Fruit fly (Drosophila melanogaster): ENCODE measurements around the gene Svil.

DNA sequence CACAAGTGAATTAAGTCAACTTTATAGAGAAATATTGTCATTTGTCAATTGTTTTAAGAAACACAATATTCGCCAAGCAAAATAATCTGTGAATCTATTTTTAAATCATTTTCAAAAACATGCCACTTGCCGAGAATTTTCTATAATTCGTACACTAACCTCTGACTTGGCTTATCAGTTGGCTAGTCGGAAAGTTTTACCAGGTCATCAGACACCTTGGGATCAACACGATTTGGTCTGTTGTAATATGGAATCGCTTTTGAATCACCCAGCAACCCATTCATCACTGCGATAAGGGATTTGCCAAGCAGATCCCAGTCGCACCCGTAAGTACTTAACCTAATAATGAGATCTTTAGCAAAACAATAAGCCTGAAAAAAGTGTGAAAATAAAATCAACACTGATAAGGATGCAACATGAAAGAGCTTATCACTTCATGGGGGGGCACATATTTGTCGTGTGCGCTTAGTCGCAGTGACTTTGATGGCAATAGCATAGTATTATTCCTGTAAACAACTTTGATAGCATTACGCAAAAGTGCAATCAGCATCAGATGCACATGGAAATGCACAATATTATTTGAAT lies 126.7 kb downstream of the Svil start:
- TF ChIP-seq pan (optimal IDR thresholded peaks at IDR 0.05) = no peak
- no peak for TF ChIP-seq ey (GFP tag; optimal IDR thresholded peaks at IDR 0.05)
- TF ChIP-seq Dfd (GFP tag; optimal IDR thresholded peaks at IDR 0.05) = no peak
- no peak for TF ChIP-seq HLH106 (tag; optimal IDR thresholded peaks at IDR 0.05)
- no peak for TF ChIP-seq h (GFP tag; optimal IDR thresholded peaks at IDR 0.05)
- no peak for TF ChIP-seq usp (GFP tag; optimal IDR thresholded peaks at IDR 0.05)
- TF ChIP-seq jim (GFP tag; optimal IDR thresholded peaks at IDR 0.05) = no peak
- no peak for TF ChIP-seq Jra (GFP tag; optimal IDR thresholded peaks at IDR 0.05)
